Worm (Caenorhabditis elegans) whole organism, L2 larva: ENCODE data around the gene attf-4.

Experiments used
- F13H6.1 ChIP-seq: sonication (generic microtip); optimal IDR thresholded peaks from 2 replicates; lab custom pipeline; 2016; ENCODE audit warnings: missing genetic modification characterization, missing compliant biosample characterization
- R02D3.7 ChIP-seq: fragments of 150-350 bp; optimal IDR thresholded peaks from 2 replicates; lab custom pipeline; 2014; ENCODE audit warnings: missing biosample characterization, missing genetic modification characterization
- ama-1 ChIP-seq: fragments of 150-350 bp; optimal IDR thresholded peaks from 2 replicates; lab custom pipeline; 2018; ENCODE audit warnings: inconsistent platforms
- ceh-16 ChIP-seq: fragments of 150-350 bp; optimal IDR thresholded peaks from 2 replicates; lab custom pipeline; 2014; ENCODE audit warnings: missing biosample characterization, missing genetic modification characterization
- elt-3 ChIP-seq: sonication (generic microtip); optimal IDR thresholded peaks from 2 replicates; lab custom pipeline; 2017; ENCODE audit warnings: missing biosample characterization, missing genetic modification characterization
- gmeb-1 ChIP-seq: fragments of 150-350 bp; optimal IDR thresholded peaks from 2 replicates; lab custom pipeline; 2014; ENCODE audit warnings: missing biosample characterization, missing genetic modification characterization
- nhr-11 ChIP-seq: fragments of 150-350 bp; optimal IDR thresholded peaks from 2 replicates; lab custom pipeline; 2014; ENCODE audit warnings: missing biosample characterization, missing genetic modification characterization
- peb-1 ChIP-seq: fragments of 150-350 bp; optimal IDR thresholded peaks from 2 replicates; lab custom pipeline; 2014; ENCODE audit warnings: missing biosample characterization, missing genetic modification characterization
- ztf-11 ChIP-seq: sonication (generic microtip); optimal IDR thresholded peaks from 2 replicates; lab custom pipeline; 2017; ENCODE audit warnings: missing biosample characterization, missing genetic modification characterization

- no peak for TF ChIP-seq elt-3
- no peak for TF ChIP-seq ceh-16 (tag; lab: Kevin White, UChicago)
- TF ChIP-seq nhr-11 (tag; lab: Kevin White, UChicago): no peak
- TF ChIP-seq gmeb-1 (tag; lab: Kevin White, UChicago): no peak
- TF ChIP-seq ztf-11: no peak
- no peak for TF ChIP-seq ama-1 (lab: Kevin White, UChicago)
- no peak for TF ChIP-seq R02D3.7
- TF ChIP-seq peb-1 (tag; lab: Kevin White, UChicago): no peak
- no peak for TF ChIP-seq F13H6.1 (tag; lab: Kevin White, UChicago)
These were observed 7.5 kb downstream of the attf-4 start, which contains the start of gene wht-1 for ce11 chrIII:6087705-6088359.
